Fruit fly (Drosophila melanogaster): Measurements from ENCODE around the gene Nprl2.

Nprl2 gene

DNA sequence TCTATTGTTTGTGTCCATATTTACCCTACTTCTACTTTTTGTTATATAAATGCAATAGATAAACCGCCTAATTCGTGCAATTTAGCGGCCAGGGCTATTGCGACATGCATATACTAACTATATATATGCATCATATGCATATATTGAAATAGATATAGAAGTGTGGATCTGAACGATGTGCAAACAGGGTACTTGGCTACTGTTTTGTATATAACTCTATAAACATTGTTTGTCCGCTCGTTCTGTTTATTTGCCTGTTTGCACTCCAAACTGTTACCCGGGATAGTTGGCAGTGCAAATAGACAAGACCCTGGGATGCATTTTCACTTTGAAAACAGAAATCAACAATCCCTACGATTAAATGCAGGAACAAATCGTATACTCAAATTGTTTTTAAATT is 8.9 kb upstream of the Nprl2 start:
- TF ChIP-seq Hr96 (GFP tag; optimal IDR thresholded peaks at IDR 0.05) (peak; percentile 30), Crg-1 (GFP tag; optimal IDR thresholded peaks at IDR 0.05) (peak; percentile 32), Mnt (GFP tag; optimal IDR thresholded peaks at IDR 0.05) (peak; percentile 38), CG7101 (tag; optimal IDR thresholded peaks at IDR 0.05) (peak; percentile 51), cic (GFP tag; optimal IDR thresholded peaks at IDR 0.05) (peak; percentile 64), kay (GFP tag; ENCODE audit: borderline replicate concordance) (peak; percentile 39), CG12768 (GFP tag; optimal IDR thresholded peaks at IDR 0.05) (peak; percentile 32), bab1 (GFP tag; optimal IDR thresholded peaks at IDR 0.05) (no peak), CG33017 (tag; optimal IDR thresholded peaks at IDR 0.05) (peak; percentile 0), ovo (GFP tag; optimal IDR thresholded peaks at IDR 0.05) (peak; percentile 68), pad (GFP tag; optimal IDR thresholded peaks at IDR 0.05) (peak; percentile 49), CG1620 (GFP tag; optimal IDR thresholded peaks at IDR 0.05) (peak; percentile 36), CG11617 (GFP tag; optimal IDR thresholded peaks at IDR 0.05) (peak; percentile 39), cnc (optimal IDR thresholded peaks at IDR 0.05) (no peak), toe (GFP tag; optimal IDR thresholded peaks at IDR 0.05) (no peak), CG7045 (GFP tag; optimal IDR thresholded peaks at IDR 0.05) (peak; percentile 6), Clk (GFP tag; optimal IDR thresholded peaks at IDR 0.05) (no peak), CG14711 (tag; optimal IDR thresholded peaks at IDR 0.05) (peak; percentile 23)

DNA sequence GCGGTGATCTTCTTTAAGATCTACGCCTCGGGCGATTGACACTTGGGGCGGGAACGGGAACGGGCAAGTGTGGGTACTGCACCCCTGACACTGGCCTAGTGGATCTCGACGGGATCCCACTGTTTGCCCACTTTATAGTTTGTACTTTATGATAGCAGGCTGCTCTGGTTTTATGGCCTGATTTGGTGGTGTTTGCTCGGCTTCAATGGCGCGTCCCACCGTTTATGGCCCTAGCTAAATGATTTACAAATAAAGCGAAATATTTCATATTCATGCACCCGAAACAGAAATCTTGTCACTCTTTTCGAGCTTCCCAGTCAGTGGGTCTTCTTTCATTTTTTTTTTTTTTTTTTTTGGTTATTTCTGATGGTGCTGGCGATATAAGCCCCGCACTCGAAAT is 6.4 kb upstream of the Nprl2 start:
- TF ChIP-seq CG7101 (tag; optimal IDR thresholded peaks at IDR 0.05) = peak; percentile 58
- TF ChIP-seq CG14711 (tag; optimal IDR thresholded peaks at IDR 0.05) = peak; percentile 11
- peak; percentile 32 for TF ChIP-seq pad (GFP tag; optimal IDR thresholded peaks at IDR 0.05)
- peak; percentile 42 for TF ChIP-seq CG11617 (GFP tag; optimal IDR thresholded peaks at IDR 0.05)
- no peak for TF ChIP-seq Crg-1 (GFP tag; optimal IDR thresholded peaks at IDR 0.05)
- no peak for TF ChIP-seq CG5204 (GFP tag; optimal IDR thresholded peaks at IDR 0.05)
- TF ChIP-seq Clk (GFP tag; optimal IDR thresholded peaks at IDR 0.05) = no peak
- no peak for TF ChIP-seq CG1620 (GFP tag; optimal IDR thresholded peaks at IDR 0.05)
- no peak for TF ChIP-seq toe (GFP tag; optimal IDR thresholded peaks at IDR 0.05)
- no peak for TF ChIP-seq Hr96 (GFP tag; optimal IDR thresholded peaks at IDR 0.05)
- no peak for TF ChIP-seq ovo (GFP tag; optimal IDR thresholded peaks at IDR 0.05)
- no peak for TF ChIP-seq cnc (optimal IDR thresholded peaks at IDR 0.05)
- no peak for TF ChIP-seq kay (GFP tag; ENCODE audit: borderline replicate concordance)
- peak; percentile 52 for TF ChIP-seq CG7045 (GFP tag; optimal IDR thresholded peaks at IDR 0.05)
- TF ChIP-seq tj (GFP tag; optimal IDR thresholded peaks at IDR 0.05) = peak; percentile 10
- TF ChIP-seq CG33017 (tag; optimal IDR thresholded peaks at IDR 0.05) = peak; percentile 1
- no peak for TF ChIP-seq bab1 (GFP tag; optimal IDR thresholded peaks at IDR 0.05)
- peak; percentile 20 for TF ChIP-seq cic (GFP tag; optimal IDR thresholded peaks at IDR 0.05)
- TF ChIP-seq CG12768 (GFP tag; optimal IDR thresholded peaks at IDR 0.05) = peak; percentile 29
- TF ChIP-seq Mnt (GFP tag; optimal IDR thresholded peaks at IDR 0.05) = peak; percentile 38

dm6 chrX:16889510-16889909 is 5.3 kb upstream of the Nprl2 start, which contains the start of gene CG13002:
Gene CG13002 (plus strand): TSS chrX:16889810.
- no peak for TF ChIP-seq ovo (GFP tag; optimal IDR thresholded peaks at IDR 0.05)
- no peak for TF ChIP-seq cic (GFP tag; optimal IDR thresholded peaks at IDR 0.05)
- no peak for TF ChIP-seq CG33017 (tag; optimal IDR thresholded peaks at IDR 0.05)

DNA sequence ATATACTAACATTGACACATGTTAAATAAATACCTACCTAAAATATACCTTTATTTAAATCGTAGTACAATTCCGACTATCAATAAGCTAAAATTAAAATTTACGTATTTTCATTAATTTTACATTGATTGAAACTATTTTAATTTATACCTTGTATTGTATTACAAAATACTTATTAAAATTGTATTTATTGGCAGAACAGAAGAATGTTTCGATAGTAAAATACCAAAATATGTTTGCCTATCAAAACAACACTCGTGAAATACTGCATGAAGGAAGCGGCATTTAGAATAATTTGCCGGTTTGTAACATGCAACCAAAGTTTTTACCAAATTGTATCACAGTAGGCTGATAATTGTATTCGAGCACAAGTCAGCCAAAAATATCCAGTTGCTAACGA is 2.4 kb upstream of the Nprl2 start, which contains the start of the genes DENR and CG4880:
Gene DENR (minus strand): TSS at position 10 of the 400 bp plus-strand sequence.
Gene CG4880 (plus strand): TSS at position 268 of the 400 bp plus-strand sequence.
- no peak for TF ChIP-seq CG7101 (tag; optimal IDR thresholded peaks at IDR 0.05)
- TF ChIP-seq CG7045 (GFP tag; optimal IDR thresholded peaks at IDR 0.05) = no peak
- no peak for TF ChIP-seq CG11617 (GFP tag; optimal IDR thresholded peaks at IDR 0.05)
- TF ChIP-seq CG33017 (tag; optimal IDR thresholded peaks at IDR 0.05) = no peak
- TF ChIP-seq bab1 (GFP tag; optimal IDR thresholded peaks at IDR 0.05) = no peak
- TF ChIP-seq CG12768 (GFP tag; optimal IDR thresholded peaks at IDR 0.05) = no peak
- TF ChIP-seq CG1620 (GFP tag; optimal IDR thresholded peaks at IDR 0.05) = no peak
- TF ChIP-seq CG5204 (GFP tag; optimal IDR thresholded peaks at IDR 0.05) = no peak
- no peak for TF ChIP-seq Clk (GFP tag; optimal IDR thresholded peaks at IDR 0.05)
- TF ChIP-seq cnc (optimal IDR thresholded peaks at IDR 0.05) = no peak
- no peak for TF ChIP-seq toe (GFP tag; optimal IDR thresholded peaks at IDR 0.05)
- TF ChIP-seq Mnt (GFP tag; optimal IDR thresholded peaks at IDR 0.05) = no peak
- TF ChIP-seq Hr96 (GFP tag; optimal IDR thresholded peaks at IDR 0.05) = no peak
- TF ChIP-seq CG14711 (tag; optimal IDR thresholded peaks at IDR 0.05) = no peak
- TF ChIP-seq cic (GFP tag; optimal IDR thresholded peaks at IDR 0.05) = no peak

dm6 chrX:16881015-16881414 is 3.1 kb downstream of the Nprl2 start, which contains the start of gene CG4872:
Gene CG4872 (plus strand): TSS chrX:16881347.
- no peak for TF ChIP-seq cnc (optimal IDR thresholded peaks at IDR 0.05)
- TF ChIP-seq CG5204 (GFP tag; optimal IDR thresholded peaks at IDR 0.05) = no peak
- no peak for TF ChIP-seq CG7045 (GFP tag; optimal IDR thresholded peaks at IDR 0.05)
- no peak for TF ChIP-seq Mnt (GFP tag; optimal IDR thresholded peaks at IDR 0.05)
- TF ChIP-seq Hr96 (GFP tag; optimal IDR thresholded peaks at IDR 0.05) = no peak
- TF ChIP-seq pad (GFP tag; optimal IDR thresholded peaks at IDR 0.05) = no peak
- TF ChIP-seq ovo (GFP tag; optimal IDR thresholded peaks at IDR 0.05) = no peak
- peak; percentile 56 for TF ChIP-seq CG7101 (tag; optimal IDR thresholded peaks at IDR 0.05)
- no peak for TF ChIP-seq cic (GFP tag; optimal IDR thresholded peaks at IDR 0.05)
- TF ChIP-seq CG33017 (tag; optimal IDR thresholded peaks at IDR 0.05) = no peak
- peak; percentile 3 for TF ChIP-seq Crg-1 (GFP tag; optimal IDR thresholded peaks at IDR 0.05)
- TF ChIP-seq CG12768 (GFP tag; optimal IDR thresholded peaks at IDR 0.05) = no peak
- TF ChIP-seq tj (GFP tag; optimal IDR thresholded peaks at IDR 0.05) = no peak
- TF ChIP-seq CG11617 (GFP tag; optimal IDR thresholded peaks at IDR 0.05) = peak; percentile 15
- no peak for TF ChIP-seq CG1620 (GFP tag; optimal IDR thresholded peaks at IDR 0.05)
- TF ChIP-seq bab1 (GFP tag; optimal IDR thresholded peaks at IDR 0.05) = peak; percentile 50
- no peak for TF ChIP-seq Clk (GFP tag; optimal IDR thresholded peaks at IDR 0.05)
- TF ChIP-seq kay (GFP tag; ENCODE audit: borderline replicate concordance) = no peak
- TF ChIP-seq CG14711 (tag; optimal IDR thresholded peaks at IDR 0.05) = peak; percentile 73
- no peak for TF ChIP-seq toe (GFP tag; optimal IDR thresholded peaks at IDR 0.05)

- TF ChIP-seq Hr96 (GFP tag; optimal IDR thresholded peaks at IDR 0.05) = no peak
- no peak for TF ChIP-seq Crg-1 (GFP tag; optimal IDR thresholded peaks at IDR 0.05)
Observed at dm6 chrX:16880013-16880412, 4.2 kb downstream of the Nprl2 start.
